Worm (Caenorhabditis elegans): Measurements from ENCODE around the gene ida-1.

DNA sequence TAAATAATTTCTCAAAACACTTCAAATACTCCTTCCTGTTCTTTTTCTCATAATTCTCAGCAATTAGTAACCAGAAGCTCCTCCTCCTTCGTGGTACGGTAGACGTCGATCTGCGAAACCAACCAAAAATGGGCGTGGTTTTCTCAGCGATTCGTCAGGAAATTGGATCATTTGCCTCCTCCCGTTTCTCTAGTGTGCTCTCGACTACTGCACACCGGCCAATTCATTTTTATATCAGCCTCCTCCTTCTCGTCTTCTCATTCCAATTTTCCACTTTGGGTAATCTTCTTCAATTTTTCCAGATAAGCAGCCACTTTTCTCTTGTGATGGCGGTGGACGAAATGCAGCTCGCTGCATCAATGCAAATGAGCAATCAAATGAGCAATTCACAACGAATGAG is 43.4 kb downstream of the ida-1 start, which contains the start of gene ceh-10:
- TF ChIP-seq tbx-37 (GFP tag; conservative IDR thresholded peaks at IDR 0.05) (no peak), sea-1 (GFP tag; conservative IDR thresholded peaks at IDR 0.05) (no peak), ets-7 (tag; optimal IDR thresholded peaks at IDR 0.05) (no peak), aly-1 (tag; optimal IDR thresholded peaks at IDR 0.05) (no peak), ama-1 (optimal IDR thresholded peaks at IDR 0.05) (no peak), B0310.2 (tag; optimal IDR thresholded peaks at IDR 0.05) (no peak), hnd-1 (tag; optimal IDR thresholded peaks at IDR 0.05) (no peak), hmg-4 (GFP tag; optimal IDR thresholded peaks at IDR 0.05) (no peak), ceh-13 (GFP tag; optimal IDR thresholded peaks at IDR 0.05) (no peak), flt-1 (GFP tag; IDR thresholded peaks at IDR 0.05) (no peak), tbx-11 (GFP tag; IDR thresholded peaks at IDR 0.05) (no peak), ceh-36 (tag; optimal IDR thresholded peaks at IDR 0.05) (no peak), hmbx-1 (tag; optimal IDR thresholded peaks at IDR 0.05) (no peak), tra-4 (tag; optimal IDR thresholded peaks at IDR 0.05) (no peak)

Data from whole organism, early embryonic.